Fruit fly (Drosophila melanogaster): ENCODE results near the gene Surf4.

The Surf4 gene

dm6 chr3R:15342432-15342925 is 3.5 kb downstream of the Surf4 start (continued):
- TF ChIP-seq trh (GFP tag; optimal IDR thresholded peaks at IDR 0.05) (no peak), aop (GFP tag; IDR thresholded peaks at IDR 0.05) (no peak), ind (GFP tag; optimal IDR thresholded peaks at IDR 0.05) (peak; percentile 14)

- TF ChIP-seq fd3F (GFP tag; optimal IDR thresholded peaks at IDR 0.05) (no peak), Sin3A (optimal IDR thresholded peaks at IDR 0.05) (no peak), lilli (GFP tag; optimal IDR thresholded peaks at IDR 0.05) (peak; percentile 11), CG7987 (GFP tag; optimal IDR thresholded peaks at IDR 0.05) (no peak), Oli (tag; optimal IDR thresholded peaks at IDR 0.05) (peak; percentile 13), Myb (GFP tag; optimal IDR thresholded peaks at IDR 0.05) (peak; percentile 68), gcm (GFP tag; optimal IDR thresholded peaks at IDR 0.05) (peak; percentile 29), Pdp1 (GFP tag; optimal IDR thresholded peaks at IDR 0.05) (peak in 1 of 2 experiments; percentile 13), CG1024 (GFP tag; IDR thresholded peaks at IDR 0.05) (no peak), dpn (GFP tag; optimal IDR thresholded peaks at IDR 0.05) (peak in 1 of 2 experiments; percentile 7), dmrt11E (tag; optimal IDR thresholded peaks at IDR 0.05) (peak; percentile 3), Bgb (GFP tag; IDR thresholded peaks at IDR 0.05; ENCODE audit: partially characterized antibody) (0 out of 2 replicates have a peak, but pooled peaks have one; percentile 6), chm (GFP tag; IDR thresholded peaks at IDR 0.05) (no peak), sd (tag; optimal IDR thresholded peaks at IDR 0.05) (peak; percentile 33), kni (GFP tag; optimal IDR thresholded peaks at IDR 0.05) (peak; percentile 17), CG10147 (GFP tag; optimal IDR thresholded peaks at IDR 0.05) (no peak), CoRest (tag; optimal IDR thresholded peaks at IDR 0.05) (peak; percentile 18), Med (GFP tag) (peak; percentile 75), CG18262 (tag; optimal IDR thresholded peaks at IDR 0.05) (peak; percentile 14), mld (GFP tag; IDR thresholded peaks at IDR 0.05; ENCODE audit: partially characterized antibody) (no peak), CG2199 (GFP tag; IDR thresholded peaks at IDR 0.05) (no peak), sug (tag; optimal IDR thresholded peaks at IDR 0.05) (peak; percentile 12), CG13424 (tag; optimal IDR thresholded peaks at IDR 0.05) (peak; percentile 15), HLH4C (GFP tag; IDR thresholded peaks at IDR 0.05; ENCODE audit: partially characterized antibody) (no peak), Ets65A (GFP tag) (peak; percentile 34), CG17829 (tag; optimal IDR thresholded peaks at IDR 0.05) (peak; percentile 15), prd (optimal IDR thresholded peaks at IDR 0.05) (no peak), prd (GFP tag; IDR thresholded peaks at IDR 0.05) (peak; percentile 21; the same call in 1 of the 3 replicates), onecut (GFP tag; IDR thresholded peaks at IDR 0.05) (no peak), CG15269 (tag; optimal IDR thresholded peaks at IDR 0.05) (no peak), exex (tag; optimal IDR thresholded peaks at IDR 0.05) (peak; percentile 0), CG12391 (tag; optimal IDR thresholded peaks at IDR 0.05) (peak; percentile 24), sc (optimal IDR thresholded peaks at IDR 0.05) (no peak), sc (GFP tag; optimal IDR thresholded peaks at IDR 0.05) (no peak), Dref (GFP tag; IDR thresholded peaks at IDR 0.05) (peak; percentile 45), CG2875 (GFP tag; optimal IDR thresholded peaks at IDR 0.05) (peak; percentile 26), Dbx (GFP tag; IDR thresholded peaks at IDR 0.05) (no peak), grau (tag; optimal IDR thresholded peaks at IDR 0.05) (peak; percentile 13), E2f2 (GFP tag; IDR thresholded peaks at IDR 0.05) (peak; percentile 35), CG10209 (GFP tag; optimal IDR thresholded peaks at IDR 0.05) (peak; percentile 3), CG1603 (tag; optimal IDR thresholded peaks at IDR 0.05) (peak; percentile 19), Antp (GFP tag; optimal IDR thresholded peaks at IDR 0.05) (no peak), CG3838 (GFP tag; optimal IDR thresholded peaks at IDR 0.05) (no peak), CG8388 (GFP tag; optimal IDR thresholded peaks at IDR 0.05) (peak; percentile 41), fru (optimal IDR thresholded peaks at IDR 0.05) (no peak)
Observed at dm6 chr3R:15340052-15340732, 5.8 kb downstream of the Surf4 start, which contains the start of gene SerRS-m. TSS of gene SerRS-m (plus strand) at chr3R:15340667.
